Worm (Caenorhabditis elegans): ENCODE data around the gene K07E3.2.

DNA sequence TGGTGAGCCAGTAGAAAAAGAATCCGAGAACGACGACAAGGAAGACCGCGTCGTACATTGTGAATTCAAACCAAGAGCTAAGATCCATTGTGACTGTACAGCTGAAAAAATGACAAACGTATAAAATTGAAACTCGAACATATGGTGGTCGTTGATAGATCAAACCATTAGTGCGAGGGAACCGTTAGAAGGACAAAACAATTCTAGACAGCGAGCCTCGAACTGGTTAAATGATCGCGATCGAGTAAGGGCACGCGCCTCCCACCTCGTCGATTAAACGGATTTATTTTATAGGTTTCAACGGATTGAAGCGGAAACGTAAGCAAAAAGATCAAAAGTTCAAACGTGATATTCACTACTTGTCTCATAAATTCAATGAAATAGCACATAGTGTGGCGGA lies 15.6 kb upstream of the K07E3.2 start, which contains the start of gene vem-1:
- TF ChIP-seq F49E8.2 (tag; optimal IDR thresholded peaks at IDR 0.05; ENCODE audit: insufficient read depth) (no peak), snpc-4 (GFP tag; optimal IDR thresholded peaks at IDR 0.05) (no peak), snpc-4 (tag; optimal IDR thresholded peaks at IDR 0.05) (no peak), pha-4 (tag; optimal IDR thresholded peaks at IDR 0.05) (no peak)
